Fruit fly (Drosophila melanogaster) whole organism, embryonic: ENCODE results near the gene CG10621.
A peak's percentile ranks its signal among the peaks of the same experiment; 100 is the strongest.

Experiments used
- CG10147 ChIP-seq: fragments of 200-800 bp; sonication (Bioruptor generic); optimal IDR thresholded peaks from 2 replicates; lab custom pipeline; 2019; ENCODE audit warnings: missing biosample characterization, mild to moderate bottlenecking, missing genetic modification characterization, moderate library complexity
- CG10321 ChIP-seq: fragments of 200-800 bp; sonication (Bioruptor generic); IDR thresholded peaks from 2 replicates; pipeline ENCODE4 v1.3.6; 2022; ENCODE audit warnings: missing biosample characterization, missing genetic modification characterization
- CG11504 ChIP-seq: fragments of 200-800 bp; sonication (Bioruptor generic); optimal IDR thresholded peaks from 3 replicates; lab custom pipeline; 2019; ENCODE audit warnings: missing biosample characterization, mild to moderate bottlenecking, missing genetic modification characterization, moderate library complexity
- CG12391 ChIP-seq: fragments of 200-800 bp; sonication (Bioruptor generic); optimal IDR thresholded peaks from 3 replicates; lab custom pipeline; 2018; ENCODE audit warnings: missing biosample characterization, mild to moderate bottlenecking, missing genetic modification characterization, moderate library complexity
- CG12659 ChIP-seq: fragments of 200-800 bp; sonication (Bioruptor generic); optimal IDR thresholded peaks from 3 replicates; lab custom pipeline; 2017; ENCODE audit warnings: mild to moderate bottlenecking, missing biosample characterization, missing genetic modification reagents, missing genetic modification characterization
- CG14441 ChIP-seq: fragments of 200-800 bp; sonication (Bioruptor generic); IDR thresholded peaks from 2 replicates; pipeline ENCODE4 v1.3.6; 2022; ENCODE audit warnings: missing biosample characterization, missing genetic modification characterization
- CG1603 ChIP-seq: fragments of 200-800 bp; sonication (Bioruptor generic); optimal IDR thresholded peaks from 2 replicates; lab custom pipeline; 2019; ENCODE audit warnings: missing biosample characterization, mild to moderate bottlenecking, missing genetic modification characterization, moderate library complexity
- CG16813 ChIP-seq: fragments of 200-800 bp; sonication (Bioruptor generic); IDR thresholded peaks from 3 replicates; pipeline ENCODE4 v1.3.6; 2022; ENCODE audit warnings: missing biosample characterization, missing genetic modification characterization; ENCODE audit not compliant: partially characterized antibody
- CG18262 ChIP-seq: fragments of 200-800 bp; optimal IDR thresholded peaks from 3 replicates; lab custom pipeline; 2019; ENCODE audit warnings: missing biosample characterization, mild to moderate bottlenecking, missing genetic modification characterization, moderate library complexity
- CG2889 ChIP-seq: fragments of 200-800 bp; sonication (Bioruptor generic); IDR thresholded peaks from 3 replicates; pipeline ENCODE4 v1.3.6; 2022; ENCODE audit warnings: missing biosample characterization, missing genetic modification characterization
- CG3407 ChIP-seq: fragments of 200-800 bp; sonication (Bioruptor generic); optimal IDR thresholded peaks from 2 replicates; lab custom pipeline; 2018; ENCODE audit warnings: missing biosample characterization, mild to moderate bottlenecking, missing genetic modification characterization
- CG43689 ChIP-seq: fragments of 200-800 bp; sonication (Bioruptor generic); IDR thresholded peaks from 2 replicates; pipeline ENCODE4 v1.3.6; 2022; ENCODE audit warnings: missing biosample characterization, missing genetic modification characterization
- CG7963 ChIP-seq: fragments of 200-800 bp; sonication (Bioruptor generic); IDR thresholded peaks from 3 replicates; pipeline ENCODE4 v1.3.6; 2022; ENCODE audit warnings: missing biosample characterization, missing genetic modification characterization; ENCODE audit not compliant: partially characterized antibody
- CG9215 ChIP-seq: fragments of 200-800 bp; sonication (Bioruptor generic); IDR thresholded peaks from 2 replicates; pipeline ENCODE4 v1.3.6; 2022; ENCODE audit warnings: missing biosample characterization, missing genetic modification characterization
- CG9609 ChIP-seq: fragments of 200-800 bp; sonication (Bioruptor generic); optimal IDR thresholded peaks from 3 replicates; lab custom pipeline; 2016; ENCODE audit warnings: missing biosample characterization, missing genetic modification characterization
- Camta ChIP-seq: fragments of 200-800 bp; sonication (Bioruptor generic); optimal IDR thresholded peaks from 2 replicates; lab custom pipeline; 2016; ENCODE audit warnings: missing biosample characterization, missing genetic modification characterization
- Dp ChIP-seq: fragments of 200-800 bp; sonication (Bioruptor generic); optimal IDR thresholded peaks from 2 replicates; lab custom pipeline; 2018; ENCODE audit warnings: missing biosample characterization, mild to moderate bottlenecking, missing genetic modification characterization, moderate library complexity
- Dref ChIP-seq: fragments of 200-800 bp; sonication (Bioruptor generic); IDR thresholded peaks from 2 replicates; pipeline ENCODE4 v1.3.6; 2022; ENCODE audit warnings: missing biosample characterization, missing genetic modification characterization
- Hand ChIP-seq: fragments of 200-800 bp; sonication (Bioruptor generic); optimal IDR thresholded peaks from 2 replicates; lab custom pipeline; 2017; ENCODE audit warnings: mild to moderate bottlenecking, missing biosample characterization, missing genetic modification reagents, missing genetic modification characterization
- Jarid2 ChIP-seq: fragments of 200-800 bp; sonication (Bioruptor generic); optimal IDR thresholded peaks from 3 replicates; lab custom pipeline; 2017; ENCODE audit warnings: mild to moderate bottlenecking, missing biosample characterization, missing genetic modification reagents, missing genetic modification characterization
- Med ChIP-seq: fragments of 200-800 bp; sonication (Bioruptor generic); peaks from one replicate; lab custom pipeline; 2016; ENCODE audit warnings: missing biosample characterization, missing genetic modification characterization, mild to moderate bottlenecking, inconsistent platforms, moderate library complexity
- Myb ChIP-seq: fragments of 200-800 bp; sonication (Bioruptor generic); optimal IDR thresholded peaks from 2 replicates; lab custom pipeline; 2016; ENCODE audit warnings: missing biosample characterization, missing genetic modification characterization
- Oli ChIP-seq: fragments of 200-800 bp; sonication (Bioruptor generic); optimal IDR thresholded peaks from 2 replicates; lab custom pipeline; 2018; ENCODE audit warnings: missing biosample characterization, mild to moderate bottlenecking, missing genetic modification characterization, moderate library complexity
- Pdp1 ChIP-seq, 2 experiments: fragments of 200-800 bp; sonication (Bioruptor generic); optimal IDR thresholded peaks; 3 replicates each; lab custom pipeline; 2016; ENCODE audit warnings: missing biosample characterization in 2 of 2, missing genetic modification characterization in 2 of 2, mild to moderate bottlenecking in 1 of 2, moderate library complexity in 1 of 2
- Sry-δ ChIP-seq: fragments of 200-800 bp; sonication (Bioruptor generic); optimal IDR thresholded peaks from 2 replicates; lab custom pipeline; 2016; ENCODE audit warnings: missing biosample characterization, missing genetic modification characterization
- Xrp1 ChIP-seq: fragments of 200-800 bp; sonication (Bioruptor generic); IDR thresholded peaks from 2 replicates; pipeline ENCODE4 v1.3.6; 2022; ENCODE audit warnings: missing biosample characterization, missing genetic modification characterization
- amos ChIP-seq: fragments of 200-800 bp; sonication (Bioruptor generic); IDR thresholded peaks from 2 replicates; pipeline ENCODE4 v1.3.6; 2022; ENCODE audit warnings: missing biosample characterization, missing genetic modification characterization; ENCODE audit not compliant: partially characterized antibody
- az2 ChIP-seq: fragments of 200-800 bp; sonication (Bioruptor generic); optimal IDR thresholded peaks from 3 replicates; lab custom pipeline; 2016; ENCODE audit warnings: missing biosample characterization, missing genetic modification characterization
- crp ChIP-seq, 2 experiments: fragments of 200-800 bp; sonication (Bioruptor generic); optimal IDR thresholded peaks; 2 replicates in 1 of 2; 3 replicates in 1 of 2; lab custom pipeline; 2017; ENCODE audit warnings: missing biosample characterization in 2 of 2, missing genetic modification characterization in 2 of 2, mild to moderate bottlenecking in 1 of 2, moderate library complexity in 1 of 2
- dmrt11E ChIP-seq: fragments of 200-800 bp; sonication (Bioruptor generic); optimal IDR thresholded peaks from 3 replicates; lab custom pipeline; 2018; ENCODE audit warnings: missing biosample characterization, mild to moderate bottlenecking, missing genetic modification characterization, moderate library complexity
- fu2 ChIP-seq: fragments of 200-800 bp; sonication (Bioruptor generic); optimal IDR thresholded peaks from 2 replicates; lab custom pipeline; 2016; ENCODE audit warnings: missing biosample characterization, missing genetic modification characterization
- gce ChIP-seq: fragments of 200-800 bp; sonication (Bioruptor generic); IDR thresholded peaks from 3 replicates; pipeline ENCODE4 v1.3.6; 2022; ENCODE audit warnings: missing biosample characterization, missing genetic modification characterization
- gfzf ChIP-seq: fragments of 200-800 bp; sonication (Bioruptor generic); optimal IDR thresholded peaks from 2 replicates; lab custom pipeline; 2016; ENCODE audit warnings: missing biosample characterization, mild to moderate bottlenecking, missing genetic modification characterization, moderate library complexity
- grau ChIP-seq: fragments of 200-800 bp; optimal IDR thresholded peaks from 3 replicates; lab custom pipeline; 2019; ENCODE audit warnings: missing biosample characterization, mild to moderate bottlenecking, missing genetic modification characterization, moderate library complexity
- hb ChIP-seq: fragments of 200-800 bp; sonication (Bioruptor generic); IDR thresholded peaks from 3 replicates; pipeline ENCODE4 v1.3.6; 2022; ENCODE audit warnings: missing biosample characterization, missing genetic modification characterization; ENCODE audit not compliant: partially characterized antibody
- hth ChIP-seq: fragments of >200 bp; optimal IDR thresholded peaks from 2 replicates; lab custom pipeline; 2017; ENCODE audit warnings: inconsistent platforms
- lov ChIP-seq, 2 experiments: fragments of 200-800 bp in 1 of 2; fragments of >200 bp in 1 of 2; sonication (Bioruptor generic) in 1 of 2; IDR thresholded peaks in 1 of 2; optimal IDR thresholded peaks in 1 of 2; 2 replicates in 1 of 2; 3 replicates in 1 of 2; pipeline versions ENCODE4 v1.3.6 to Lab custom; 2017 to 2022; ENCODE audit warnings: missing biosample characterization in 1 of 2, missing genetic modification characterization in 1 of 2
- phol ChIP-seq: fragments of 200-800 bp; sonication (Bioruptor generic); optimal IDR thresholded peaks from 3 replicates; lab custom pipeline; 2018; ENCODE audit warnings: missing biosample characterization, mild to moderate bottlenecking, missing genetic modification characterization, moderate library complexity
- row ChIP-seq: fragments of 200-800 bp; sonication (Bioruptor generic); IDR thresholded peaks from 3 replicates; pipeline ENCODE4 v1.3.6; 2022; ENCODE audit warnings: missing biosample characterization, missing genetic modification characterization
- sd ChIP-seq: fragments of 200-800 bp; sonication (Bioruptor generic); optimal IDR thresholded peaks from 3 replicates; lab custom pipeline; 2018; ENCODE audit warnings: missing biosample characterization, mild to moderate bottlenecking, missing genetic modification characterization, moderate library complexity
- sisA ChIP-seq: fragments of 200-800 bp; sonication (Bioruptor generic); IDR thresholded peaks from 2 replicates; pipeline ENCODE4 v1.3.6; 2022; ENCODE audit warnings: missing biosample characterization, missing genetic modification characterization
- slbo ChIP-seq: fragments of 200-800 bp; sonication (Bioruptor generic); IDR thresholded peaks from 2 replicates; pipeline ENCODE4 v1.3.6; 2022; ENCODE audit warnings: missing biosample characterization, missing genetic modification characterization
- slp2 ChIP-seq: fragments of 200-800 bp; sonication (Bioruptor generic); optimal IDR thresholded peaks from 2 replicates; lab custom pipeline; 2016; ENCODE audit warnings: missing biosample characterization, missing genetic modification characterization
- stwl ChIP-seq: fragments of 200-800 bp; sonication (Bioruptor generic); optimal IDR thresholded peaks from 3 replicates; lab custom pipeline; 2018; ENCODE audit warnings: missing biosample characterization, mild to moderate bottlenecking, missing genetic modification characterization, moderate library complexity
- sug ChIP-seq: fragments of 200-800 bp; optimal IDR thresholded peaks from 2 replicates; lab custom pipeline; 2019; ENCODE audit warnings: missing biosample characterization, mild to moderate bottlenecking, missing genetic modification characterization, moderate library complexity
- tna ChIP-seq: fragments of 200-800 bp; sonication (Bioruptor generic); IDR thresholded peaks from 2 replicates; pipeline ENCODE4 v1.3.6; 2022; ENCODE audit warnings: missing biosample characterization, missing genetic modification characterization; ENCODE audit not compliant: partially characterized antibody
- trh ChIP-seq: fragments of 200-800 bp; sonication (Bioruptor generic); optimal IDR thresholded peaks from 2 replicates; lab custom pipeline; 2016; ENCODE audit warnings: missing biosample characterization, missing genetic modification characterization
- ttk ChIP-seq: fragments of 200-800 bp; sonication (Bioruptor generic); IDR thresholded peaks from 2 replicates; pipeline ENCODE4 v2.1.2; 2022; ENCODE audit warnings: missing biosample characterization, missing genetic modification characterization
- tx ChIP-seq: fragments of 200-800 bp; sonication (Bioruptor generic); optimal IDR thresholded peaks from 2 replicates; lab custom pipeline; 2016; ENCODE audit warnings: missing biosample characterization, missing genetic modification characterization

The CG10621 gene

DNA sequence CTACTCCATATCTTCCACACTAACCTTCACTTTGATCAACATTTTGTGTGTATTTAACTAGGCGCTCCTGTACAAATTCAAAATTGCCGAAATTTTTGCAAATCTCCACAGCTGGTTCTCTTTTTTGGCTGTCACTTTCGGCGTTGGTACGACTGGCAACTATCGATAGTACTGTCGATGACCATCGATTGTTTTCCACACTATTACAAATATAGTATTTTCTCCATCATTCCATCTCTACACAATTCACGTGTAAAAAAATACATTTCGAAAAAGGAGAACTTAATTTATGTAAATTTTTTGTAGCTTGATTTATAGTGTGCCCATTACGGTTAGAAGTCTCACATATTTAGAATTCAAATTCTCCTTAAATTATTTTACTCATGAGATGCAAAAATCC lies 2.6 kb downstream of the CG10621 start, which contains the start of gene Nedd8 (continued):
- TF ChIP-seq Xrp1 (GFP tag; lab: Robert Waterston, UW): peak; percentile 20; the same call in 1 of the 2 replicates
- TF ChIP-seq phol: peak; percentile 32
- peak; percentile 68 for TF ChIP-seq CG1603 (tag; lab: Kevin White, UChicago)
- peak; percentile 24 for TF ChIP-seq grau
- no peak for TF ChIP-seq trh (GFP tag; lab: Kevin White, UChicago)
- TF ChIP-seq Med (GFP tag; lab: Kevin White, UChicago): peak; percentile 71
- TF ChIP-seq dmrt11E: no peak
- no peak for TF ChIP-seq az2 (GFP tag; lab: Kevin White, UChicago)
- no peak for TF ChIP-seq ttk
- peak; percentile 38 for TF ChIP-seq CG12391
- TF ChIP-seq Camta (GFP tag; lab: Kevin White, UChicago): no peak
- TF ChIP-seq CG9215: no peak
- TF ChIP-seq CG16813 (GFP tag; lab: Robert Waterston, UW): peak; percentile 83
- TF ChIP-seq Dref (GFP tag; lab: Robert Waterston, UW): peak; percentile 91
- TF ChIP-seq Oli (tag; lab: Kevin White, UChicago): no peak
- TF ChIP-seq stwl: peak; percentile 89
- no peak for TF ChIP-seq Hand (GFP tag; lab: Kevin White, UChicago)
- no peak for TF ChIP-seq lov (optimal IDR thresholded peaks at IDR 0.05; lab: Kevin White, UChicago)
- TF ChIP-seq lov (GFP tag; IDR thresholded peaks at IDR 0.05; lab: Robert Waterston, UW): no peak
- no peak for TF ChIP-seq CG43689 (GFP tag; lab: Robert Waterston, UW)
- no peak for TF ChIP-seq sisA
- TF ChIP-seq CG3407 (GFP tag; lab: Kevin White, UChicago): no peak
- no peak for TF ChIP-seq CG9609 (GFP tag; lab: Kevin White, UChicago)
- peak; percentile 27 to 76 for TF ChIP-seq crp (GFP tag; optimal IDR thresholded peaks at IDR 0.05; lab: Kevin White, UChicago)
- TF ChIP-seq CG2889 (GFP tag; lab: Robert Waterston, UW): no peak
- peak; percentile 68 for TF ChIP-seq Myb (GFP tag; lab: Kevin White, UChicago)
- peak; percentile 90 for TF ChIP-seq Sry-δ (GFP tag; lab: Kevin White, UChicago)
- no peak for TF ChIP-seq CG18262
- TF ChIP-seq amos (GFP tag; lab: Robert Waterston, UW): peak; percentile 93
- TF ChIP-seq CG10147: peak; percentile 7
- TF ChIP-seq slp2 (GFP tag; lab: Kevin White, UChicago): no peak
- TF ChIP-seq hth (lab: Kevin White, UChicago): no peak
- TF ChIP-seq CG7963 (GFP tag; lab: Robert Waterston, UW): peak; percentile 68; the same call in 2 of the 3 replicates
- no peak for TF ChIP-seq CG10321 (GFP tag; lab: Robert Waterston, UW)
- no peak for TF ChIP-seq Jarid2 (GFP tag; lab: Kevin White, UChicago)
- TF ChIP-seq Pdp1 (GFP tag; optimal IDR thresholded peaks at IDR 0.05; lab: Kevin White, UChicago): peak in 1 of 2 experiments; percentile 13
- peak; percentile 70 for TF ChIP-seq Dp (GFP tag; lab: Kevin White, UChicago)
- no peak for TF ChIP-seq CG14441 (GFP tag; lab: Robert Waterston, UW)
- TF ChIP-seq tna (GFP tag; lab: Robert Waterston, UW): peak; percentile 69
- TF ChIP-seq row: peak; percentile 42; the same call in 2 of the 3 replicates
- peak; percentile 63 for TF ChIP-seq gfzf
- TF ChIP-seq fu2 (GFP tag; lab: Kevin White, UChicago): no peak
- no peak for TF ChIP-seq tx (GFP tag; lab: Kevin White, UChicago)
- peak; percentile 15 for TF ChIP-seq sd (tag; lab: Kevin White, UChicago)
- TF ChIP-seq CG11504 (tag; lab: Kevin White, UChicago): peak; percentile 12
- peak; percentile 42; the same call in 1 of the 2 replicates for TF ChIP-seq slbo
- peak; percentile 16 for TF ChIP-seq sug (tag; lab: Kevin White, UChicago)
- TF ChIP-seq CG12659: peak; percentile 71
- TF ChIP-seq hb: peak; percentile 67; the same call in 2 of the 3 replicates
- TF ChIP-seq gce (GFP tag; lab: Robert Waterston, UW): no peak
